Fruit fly (Drosophila melanogaster) whole organism, prepupa: Measurements from ENCODE around the gene Rev1.

Experiments
- dac ChIP-seq: fragments of 200-800 bp; sonication (Bioruptor generic); optimal IDR thresholded peaks from 2 replicates; lab custom pipeline; 2017; ENCODE audit warnings: missing biosample characterization, mild to moderate bottlenecking, missing genetic modification characterization
- ss ChIP-seq, 2 experiments: fragments of 200-800 bp; sonication (Bioruptor generic); optimal IDR thresholded peaks; 2 replicates in 1 of 2; 3 replicates in 1 of 2; lab custom pipeline; 2017 to 2018; ENCODE audit warnings: mild to moderate bottlenecking in 2 of 2, missing biosample characterization in 2 of 2, missing genetic modification characterization in 2 of 2, moderate library complexity in 1 of 2
- topi ChIP-seq: fragments of 200-800 bp; sonication (Bioruptor generic); optimal IDR thresholded peaks from 3 replicates; lab custom pipeline; 2016; ENCODE audit warnings: missing biosample characterization, missing genetic modification characterization

- no peak for TF ChIP-seq dac (GFP tag; lab: Kevin White, UChicago)
- TF ChIP-seq ss (GFP tag; optimal IDR thresholded peaks at IDR 0.05; lab: Kevin White, UChicago) = no peak
- no peak for TF ChIP-seq topi
Measured at dm6 chr3L:632058-632457, 22.1 kb upstream of the Rev1 start.
